Worm (Caenorhabditis elegans) whole organism, late embryonic: ENCODE measurements around the gene dhrr-1.

Experiments
- K02D7.2 ChIP-seq: sonication (generic microtip); optimal IDR thresholded peaks from 2 replicates; lab custom pipeline; 2017; ENCODE audit warnings: mild to moderate bottlenecking, missing genetic modification characterization, missing compliant biosample characterization
- K09A11.1 ChIP-seq: sonication (generic microtip); optimal IDR thresholded peaks from 2 replicates; lab custom pipeline; 2017; ENCODE audit warnings: antibody characterized with exemption, mild to moderate bottlenecking, missing genetic modification characterization, missing compliant biosample characterization; ENCODE audit not compliant: insufficient read depth
- T23F11.4 ChIP-seq: fragments of 200-800 bp; sonication (Bioruptor generic); optimal IDR thresholded peaks from 2 replicates; lab custom pipeline; 2018; ENCODE audit warnings: mild to moderate bottlenecking, missing genetic modification characterization, missing compliant biosample characterization
- Y22D7AL.16 ChIP-seq: sonication (generic microtip); optimal IDR thresholded peaks from 2 replicates; lab custom pipeline; 2016; ENCODE audit warnings: missing genetic modification characterization, missing compliant biosample characterization
- ceh-14 ChIP-seq: sonication (generic microtip); optimal IDR thresholded peaks from 2 replicates; lab custom pipeline; 2016; ENCODE audit warnings: missing genotype, missing genetic modification characterization, missing compliant biosample characterization
- ceh-18 ChIP-seq: sonication (generic microtip); optimal IDR thresholded peaks from 2 replicates; lab custom pipeline; 2016; ENCODE audit warnings: missing genetic modification characterization, missing compliant biosample characterization
- ceh-19 ChIP-seq: fragments of 200-800 bp; sonication (Bioruptor generic); optimal IDR thresholded peaks from 2 replicates; lab custom pipeline; 2018; ENCODE audit warnings: mild to moderate bottlenecking, missing genetic modification characterization, missing compliant biosample characterization
- ceh-2 ChIP-seq: sonication (generic microtip); optimal IDR thresholded peaks from 2 replicates; lab custom pipeline; 2016; ENCODE audit warnings: missing genotype, missing genetic modification characterization, missing compliant biosample characterization
- ceh-22 ChIP-seq: sonication (generic microtip); optimal IDR thresholded peaks from 2 replicates; lab custom pipeline; 2017; ENCODE audit warnings: missing biosample characterization, missing genetic modification characterization
- ceh-24 ChIP-seq: sonication (generic microtip); optimal IDR thresholded peaks from 2 replicates; lab custom pipeline; 2016; ENCODE audit warnings: mild to moderate bottlenecking, missing genetic modification characterization, missing compliant biosample characterization
- ceh-31 ChIP-seq: sonication (generic microtip); optimal IDR thresholded peaks from 2 replicates; lab custom pipeline; 2016; ENCODE audit warnings: missing genetic modification characterization, missing compliant biosample characterization
- ceh-34 ChIP-seq: sonication (generic microtip); optimal IDR thresholded peaks from 2 replicates; lab custom pipeline; 2016; ENCODE audit warnings: mild to moderate bottlenecking, missing genetic modification characterization, missing compliant biosample characterization
- ceh-45 ChIP-seq: fragments of 200-800 bp; sonication (Bioruptor generic); IDR thresholded peaks from 2 replicates; pipeline ENCODE4 v1.3.6; 2022; ENCODE audit warnings: missing genetic modification reagents, missing genetic modification characterization, missing compliant biosample characterization
- ceh-9 ChIP-seq: sonication (generic microtip); optimal IDR thresholded peaks from 2 replicates; lab custom pipeline; 2016; ENCODE audit warnings: mild to moderate bottlenecking, missing genetic modification characterization, inconsistent platforms, missing compliant biosample characterization
- dve-1 ChIP-seq: sonication (generic microtip); optimal IDR thresholded peaks from 2 replicates; lab custom pipeline; 2017; ENCODE audit warnings: antibody characterized with exemption, mild to moderate bottlenecking, missing genetic modification characterization, missing compliant biosample characterization
- elt-4 ChIP-seq: sonication (generic microtip); optimal IDR thresholded peaks from 2 replicates; lab custom pipeline; 2016; ENCODE audit warnings: missing genetic modification characterization, missing compliant biosample characterization
- ets-4 ChIP-seq: sonication (generic microtip); optimal IDR thresholded peaks from 2 replicates; lab custom pipeline; 2016; ENCODE audit warnings: missing genetic modification characterization, missing compliant biosample characterization
- fkh-6 ChIP-seq: sonication (generic microtip); optimal IDR thresholded peaks from 2 replicates; lab custom pipeline; 2016; ENCODE audit warnings: missing genetic modification characterization, missing compliant biosample characterization
- gmeb-2 ChIP-seq: sonication (generic microtip); optimal IDR thresholded peaks from 2 replicates; lab custom pipeline; 2016; ENCODE audit warnings: missing genetic modification characterization, inconsistent platforms, missing compliant biosample characterization
- hlh-15 ChIP-seq: sonication (generic microtip); optimal IDR thresholded peaks from 2 replicates; lab custom pipeline; 2016; ENCODE audit warnings: missing genetic modification characterization, missing compliant biosample characterization
- hlh-6 ChIP-seq: sonication (generic microtip); optimal IDR thresholded peaks from 2 replicates; lab custom pipeline; 2016; ENCODE audit warnings: missing genotype, missing genetic modification characterization, missing compliant biosample characterization
- lim-6 ChIP-seq: sonication (generic microtip); optimal IDR thresholded peaks from 2 replicates; lab custom pipeline; 2016; ENCODE audit warnings: missing genetic modification characterization, missing compliant biosample characterization
- madf-2 ChIP-seq: sonication (generic microtip); optimal IDR thresholded peaks from 2 replicates; lab custom pipeline; 2017; ENCODE audit warnings: missing genetic modification characterization, missing compliant biosample characterization
- nfya-1 ChIP-seq: sonication (generic microtip); optimal IDR thresholded peaks from 2 replicates; lab custom pipeline; 2017; ENCODE audit warnings: missing genetic modification characterization, mild to moderate bottlenecking, missing compliant biosample characterization, antibody characterized with exemption, moderate library complexity
- pat-9 ChIP-seq: fragments of 200-800 bp; sonication (Bioruptor generic); optimal IDR thresholded peaks from 2 replicates; lab custom pipeline; 2018; ENCODE audit warnings: mild to moderate bottlenecking, missing genetic modification characterization, moderate library complexity, missing compliant biosample characterization
- pqm-1 ChIP-seq: sonication (generic microtip); optimal IDR thresholded peaks from 2 replicates; lab custom pipeline; 2016; ENCODE audit warnings: missing genetic modification characterization, missing compliant biosample characterization
- sox-2 ChIP-seq: fragments of 200-800 bp; sonication (Bioruptor generic); IDR thresholded peaks from 2 replicates; pipeline ENCODE4 v1.3.6; 2022; ENCODE audit warnings: missing genetic modification reagents, missing genetic modification characterization, missing compliant biosample characterization
- sox-4 ChIP-seq: sonication (generic microtip); optimal IDR thresholded peaks from 2 replicates; lab custom pipeline; 2017; ENCODE audit warnings: mild to moderate bottlenecking, missing genetic modification characterization, inconsistent platforms, missing compliant biosample characterization
- syd-9 ChIP-seq: sonication (generic microtip); optimal IDR thresholded peaks from 2 replicates; lab custom pipeline; 2016; ENCODE audit warnings: mild to moderate bottlenecking, missing genetic modification characterization, moderate library complexity, missing compliant biosample characterization
- tbx-2 ChIP-seq: sonication (generic microtip); optimal IDR thresholded peaks from 2 replicates; lab custom pipeline; 2016; ENCODE audit warnings: missing genetic modification characterization, missing compliant biosample characterization
- tbx-7 ChIP-seq: sonication (generic microtip); optimal IDR thresholded peaks from 2 replicates; lab custom pipeline; 2016; ENCODE audit warnings: missing genotype, missing genetic modification characterization, missing compliant biosample characterization
- unc-3 ChIP-seq, 2 experiments: fragments of 200-800 bp in 1 of 2; sonication (Bioruptor generic) in 1 of 2; sonication (generic microtip) in 1 of 2; conservative IDR thresholded peaks in 1 of 2; optimal IDR thresholded peaks in 1 of 2; 2 replicates each; pipeline versions ENCODE4 v1.3.6 to Lab custom; 2016 to 2022; ENCODE audit warnings: missing compliant biosample characterization in 2 of 2, missing genetic modification characterization in 2 of 2, missing genetic modification reagents in 1 of 2
- unc-42 ChIP-seq: sonication (generic microtip); optimal IDR thresholded peaks from 2 replicates; lab custom pipeline; 2016; ENCODE audit warnings: missing genotype, missing genetic modification characterization, missing compliant biosample characterization
- zip-5 ChIP-seq: sonication (generic microtip); optimal IDR thresholded peaks from 2 replicates; lab custom pipeline; 2016; ENCODE audit warnings: missing genetic modification characterization, missing compliant biosample characterization
- ztf-16 ChIP-seq: sonication (generic microtip); optimal IDR thresholded peaks from 2 replicates; lab custom pipeline; 2017; ENCODE audit warnings: missing genetic modification characterization, missing compliant biosample characterization

dhrr-1 gene

ce11 chrIII:8974835-8975234 lies 30.4 kb downstream of the dhrr-1 start:
- no peak for TF ChIP-seq unc-3 (GFP tag; conservative IDR thresholded peaks at IDR 0.05; lab: Robert Waterston, UW)
- no peak for TF ChIP-seq unc-3 (tag; optimal IDR thresholded peaks at IDR 0.05; lab: Kevin White, UChicago)
- no peak for TF ChIP-seq unc-42 (tag; lab: Kevin White, UChicago)
- TF ChIP-seq dve-1 (tag; lab: Kevin White, UChicago): no peak
- no peak for TF ChIP-seq ceh-31 (tag; lab: Kevin White, UChicago)
- TF ChIP-seq syd-9 (tag; lab: Kevin White, UChicago): no peak
- no peak for TF ChIP-seq sox-4 (tag; lab: Kevin White, UChicago)
- TF ChIP-seq madf-2: no peak
- TF ChIP-seq, all 69 proteins: peak for 0

ce11 chrIII:8978512-8979352 lies 34.3 kb downstream of the dhrr-1 start:
- TF ChIP-seq ceh-2 (tag; lab: Kevin White, UChicago) (no peak), elt-4 (tag; lab: Kevin White, UChicago) (no peak), ceh-22 (no peak), gmeb-2 (tag; lab: Kevin White, UChicago) (no peak), fkh-6 (tag; lab: Kevin White, UChicago) (no peak), unc-42 (tag; lab: Kevin White, UChicago) (no peak), ceh-18 (no peak), T23F11.4 (GFP tag; lab: Kevin White, UChicago) (no peak), lim-6 (tag; lab: Kevin White, UChicago) (no peak)

- no peak for TF ChIP-seq K02D7.2 (tag; lab: Kevin White, UChicago)
- TF ChIP-seq zip-5: no peak
- TF ChIP-seq sox-2: no peak
- no peak for TF ChIP-seq pat-9 (tag; lab: Kevin White, UChicago)
- no peak for TF ChIP-seq ceh-24
Measured at ce11 chrIII:8980892-8981291, 36.4 kb downstream of the dhrr-1 start.

ce11 chrIII:8981847-8982479 lies 37.5 kb downstream of the dhrr-1 start, which contains the start of gene pde-2:
Gene pde-2, minus strand, starts transcription at chrIII:8981897.
- TF ChIP-seq unc-42 (tag; lab: Kevin White, UChicago) (peak; percentile 97), ceh-34 (peak; percentile 75), pqm-1 (tag; lab: Kevin White, UChicago) (no peak), nfya-1 (tag; lab: Kevin White, UChicago) (peak; percentile 21), ceh-31 (tag; lab: Kevin White, UChicago) (peak; percentile 61), tbx-2 (tag; lab: Kevin White, UChicago) (peak; percentile 17), ceh-22 (no peak), Y22D7AL.16 (tag; lab: Kevin White, UChicago) (no peak), ceh-9 (no peak), hlh-15 (tag; lab: Kevin White, UChicago) (no peak), tbx-7 (tag; lab: Kevin White, UChicago) (no peak), K09A11.1 (tag; lab: Kevin White, UChicago) (no peak), ceh-18 (no peak), ceh-19 (GFP tag; lab: Kevin White, UChicago) (peak; percentile 12), ceh-14 (tag; lab: Kevin White, UChicago) (peak; percentile 1)

- TF ChIP-seq pat-9 (tag; lab: Kevin White, UChicago) (no peak), ets-4 (tag; lab: Kevin White, UChicago) (no peak), K09A11.1 (tag; lab: Kevin White, UChicago) (no peak), hlh-6 (tag; lab: Kevin White, UChicago) (no peak), ceh-18 (no peak), ztf-16 (tag; lab: Kevin White, UChicago) (no peak), ceh-2 (tag; lab: Kevin White, UChicago) (no peak), ceh-31 (tag; lab: Kevin White, UChicago) (no peak), lim-6 (tag; lab: Kevin White, UChicago) (no peak), ceh-45 (GFP tag; lab: Robert Waterston, UW) (no peak), tbx-2 (tag; lab: Kevin White, UChicago) (no peak), ceh-9 (no peak)
Measured at ce11 chrIII:8983135-8983534, 38.7 kb downstream of the dhrr-1 start.
